Worm (Caenorhabditis elegans) whole organism, young adult: ENCODE measurements around the gene str-103.
A peak's percentile ranks its signal among the peaks of the same experiment; 100 is the strongest.

Experiments
- B0019.2 ChIP-seq: fragments of 200-800 bp; sonication (Bioruptor generic); conservative IDR thresholded peaks from 2 replicates; pipeline ENCODE4 v1.3.6; 2022; ENCODE audit warnings: missing genetic modification reagents, missing genetic modification characterization, missing compliant biosample characterization
- F33H1.4 ChIP-seq: fragments of 200-800 bp; sonication (Bioruptor generic); IDR thresholded peaks from 2 replicates; pipeline ENCODE4 v1.3.6; 2022; ENCODE audit warnings: missing genetic modification reagents, missing genetic modification characterization, missing compliant biosample characterization
- F52B5.7 ChIP-seq: sonication (generic microtip); optimal IDR thresholded peaks from 2 replicates; lab custom pipeline; 2016; ENCODE audit warnings: mild to moderate bottlenecking, missing genetic modification characterization, missing compliant biosample characterization
- K12H6.12 ChIP-seq: fragments of 200-800 bp; sonication (Bioruptor generic); optimal IDR thresholded peaks from 2 replicates; lab custom pipeline; 2018; ENCODE audit warnings: mild to moderate bottlenecking, missing genetic modification characterization, missing compliant biosample characterization
- Y53G8AR.9 ChIP-seq: fragments of 200-800 bp; sonication (Bioruptor generic); conservative IDR thresholded peaks from 2 replicates; pipeline ENCODE4 v1.3.6; 2022; ENCODE audit warnings: missing genetic modification reagents, missing genetic modification characterization, missing compliant biosample characterization
- Y67H2A.10 ChIP-seq: fragments of 200-800 bp; sonication (Bioruptor generic); conservative IDR thresholded peaks from 2 replicates; pipeline ENCODE4 v1.3.6; 2022; ENCODE audit warnings: missing genetic modification reagents, missing genetic modification characterization, missing compliant biosample characterization
- Y95B8A.8 ChIP-seq: fragments of 200-800 bp; sonication (Bioruptor generic); IDR thresholded peaks from 2 replicates; pipeline ENCODE4 v1.3.6; 2022; ENCODE audit warnings: missing genetic modification reagents, missing genetic modification characterization, missing compliant biosample characterization
- akir-1 ChIP-seq: fragments of 200-800 bp; sonication (Bioruptor generic); optimal IDR thresholded peaks from 2 replicates; lab custom pipeline; 2018; ENCODE audit warnings: mild to moderate bottlenecking, missing genetic modification characterization, moderate library complexity, missing compliant biosample characterization
- atf-7 ChIP-seq: sonication (generic microtip); optimal IDR thresholded peaks from 2 replicates; lab custom pipeline; 2017; ENCODE audit warnings: mild to moderate bottlenecking, missing genetic modification characterization, missing compliant biosample characterization
- athp-1 ChIP-seq: sonication (generic microtip); optimal IDR thresholded peaks from 2 replicates; lab custom pipeline; 2017; ENCODE audit warnings: mild to moderate bottlenecking, missing genetic modification characterization, missing compliant biosample characterization
- cebp-1 ChIP-seq, 2 experiments: fragments of 200-800 bp in 1 of 2; sonication (Bioruptor generic) in 1 of 2; sonication (generic microtip) in 1 of 2; IDR thresholded peaks in 1 of 2; optimal IDR thresholded peaks in 1 of 2; 2 replicates each; pipeline versions ENCODE4 v1.3.6 to Lab custom; 2017 to 2022; ENCODE audit warnings: missing compliant biosample characterization in 2 of 2, missing genetic modification characterization in 2 of 2, mild to moderate bottlenecking in 1 of 2, missing genetic modification reagents in 1 of 2, moderate library complexity in 1 of 2
- ceh-100 ChIP-seq: fragments of 200-800 bp; sonication (Bioruptor generic); IDR thresholded peaks from 2 replicates; pipeline ENCODE4 v1.3.6; 2022; ENCODE audit warnings: missing genetic modification reagents, missing genetic modification characterization, missing compliant biosample characterization
- ceh-91 ChIP-seq: fragments of 200-800 bp; sonication (Bioruptor generic); IDR thresholded peaks from 2 replicates; pipeline ENCODE4 v1.3.6; 2022; ENCODE audit warnings: missing genetic modification reagents, missing genetic modification characterization, missing compliant biosample characterization
- efl-1 ChIP-seq: fragments of 150-350 bp; optimal IDR thresholded peaks from 2 replicates; lab custom pipeline; 2014; ENCODE audit warnings: missing biosample characterization, missing genetic modification reagents, missing genetic modification characterization
- ekl-4 ChIP-seq: fragments of 200-800 bp; sonication (Bioruptor generic); IDR thresholded peaks from 2 replicates; pipeline ENCODE4 v1.3.6; 2022; ENCODE audit warnings: missing genetic modification reagents, missing genetic modification characterization, missing compliant biosample characterization
- hlh-12 ChIP-seq: sonication (generic microtip); optimal IDR thresholded peaks from 2 replicates; lab custom pipeline; 2016; ENCODE audit warnings: missing genetic modification characterization, missing compliant biosample characterization
- hmg-20 ChIP-seq: fragments of 200-800 bp; sonication (Bioruptor generic); IDR thresholded peaks from 2 replicates; pipeline ENCODE4 v1.3.6; 2022; ENCODE audit warnings: missing genetic modification reagents, missing genetic modification characterization, missing compliant biosample characterization
- let-607 ChIP-seq, 2 experiments: fragments of 200-800 bp in 1 of 2; sonication (Bioruptor generic) in 1 of 2; sonication (generic microtip) in 1 of 2; optimal IDR thresholded peaks; 2 replicates each; lab custom pipeline; 2016 to 2018; ENCODE audit warnings: mild to moderate bottlenecking in 2 of 2, missing compliant biosample characterization in 2 of 2, missing genetic modification characterization in 2 of 2, moderate library complexity in 2 of 2, missing genotype in 1 of 2
- lin-35 ChIP-seq, 3 experiments: fragments of 150-350 bp in 2 of 3; sonication (generic microtip) in 1 of 3; optimal IDR thresholded peaks; 2 replicates each; lab custom pipeline; 2014 to 2018; ENCODE audit warnings: missing biosample characterization in 3 of 3, missing genetic modification characterization in 3 of 3, missing genetic modification reagents in 3 of 3
- lin-40 ChIP-seq: sonication (generic microtip); optimal IDR thresholded peaks from 2 replicates; lab custom pipeline; 2016; ENCODE audit warnings: missing genetic modification characterization, mild to moderate bottlenecking, missing compliant biosample characterization, missing genotype, missing genetic modification reagents
- lin-54 ChIP-seq: fragments of 200-800 bp; sonication (Bioruptor generic); optimal IDR thresholded peaks from 2 replicates; lab custom pipeline; 2018; ENCODE audit warnings: mild to moderate bottlenecking, missing genetic modification characterization, missing compliant biosample characterization
- lir-1 ChIP-seq: fragments of 200-800 bp; sonication (Bioruptor generic); conservative IDR thresholded peaks from 2 replicates; pipeline ENCODE4 v1.3.6; 2022; ENCODE audit warnings: missing genetic modification reagents, missing genetic modification characterization, missing compliant biosample characterization
- lsl-1 ChIP-seq: fragments of 200-800 bp; sonication (Bioruptor generic); optimal IDR thresholded peaks from 2 replicates; lab custom pipeline; 2018; ENCODE audit warnings: mild to moderate bottlenecking, missing genetic modification characterization, moderate library complexity, missing compliant biosample characterization
- madf-3 ChIP-seq: fragments of 200-800 bp; sonication (Bioruptor generic); IDR thresholded peaks from 2 replicates; pipeline ENCODE4 v1.3.6; 2022; ENCODE audit warnings: missing genetic modification reagents, missing genetic modification characterization, missing compliant biosample characterization
- nfyb-1 ChIP-seq: fragments of 200-800 bp; sonication (Bioruptor generic); IDR thresholded peaks from 2 replicates; pipeline ENCODE4 v1.3.6; 2022; ENCODE audit warnings: missing genetic modification reagents, missing genetic modification characterization, missing compliant biosample characterization
- nhr-80 ChIP-seq: sonication (generic microtip); optimal IDR thresholded peaks from 2 replicates; lab custom pipeline; 2016; ENCODE audit warnings: missing genetic modification characterization, missing compliant biosample characterization
- nhr-90 ChIP-seq: sonication (generic microtip); optimal IDR thresholded peaks from 2 replicates; lab custom pipeline; 2016; ENCODE audit warnings: missing genotype, mild to moderate bottlenecking, missing genetic modification characterization, missing compliant biosample characterization
- rpc-1 ChIP-seq, 2 experiments: fragments of 150-350 bp in 1 of 2; sonication (generic microtip) in 1 of 2; optimal IDR thresholded peaks; 2 replicates each; lab custom pipeline; 2014 to 2018; ENCODE audit warnings: missing biosample characterization in 1 of 2, missing genetic modification characterization in 1 of 2, missing genetic modification reagents in 1 of 2, missing genotype in 1 of 2
- snpc-3.4 ChIP-seq: sonication (generic microtip); optimal IDR thresholded peaks from 2 replicates; lab custom pipeline; 2017; ENCODE audit warnings: missing genetic modification characterization, mild to moderate bottlenecking, missing compliant biosample characterization, antibody characterized with exemption, moderate library complexity, missing genotype, missing genetic modification reagents
- sptf-2 ChIP-seq: fragments of 200-800 bp; sonication (Bioruptor generic); optimal IDR thresholded peaks from 2 replicates; lab custom pipeline; 2018; ENCODE audit warnings: mild to moderate bottlenecking, missing genetic modification characterization, missing compliant biosample characterization
- tlf-1 ChIP-seq: fragments of 200-800 bp; sonication (Bioruptor generic); optimal IDR thresholded peaks from 2 replicates; lab custom pipeline; 2018; ENCODE audit warnings: mild to moderate bottlenecking, missing genetic modification characterization, missing compliant biosample characterization
- unc-62 ChIP-seq: fragments of 150-350 bp; optimal IDR thresholded peaks from 2 replicates; lab custom pipeline; 2014; ENCODE audit warnings: missing biosample characterization, missing genetic modification reagents, missing genetic modification characterization
- ztf-28 ChIP-seq: fragments of 200-800 bp; sonication (Bioruptor generic); IDR thresholded peaks from 2 replicates; pipeline ENCODE4 v1.3.6; 2022; ENCODE audit warnings: missing genetic modification reagents, missing genetic modification characterization, missing compliant biosample characterization

The str-103 gene

DNA sequence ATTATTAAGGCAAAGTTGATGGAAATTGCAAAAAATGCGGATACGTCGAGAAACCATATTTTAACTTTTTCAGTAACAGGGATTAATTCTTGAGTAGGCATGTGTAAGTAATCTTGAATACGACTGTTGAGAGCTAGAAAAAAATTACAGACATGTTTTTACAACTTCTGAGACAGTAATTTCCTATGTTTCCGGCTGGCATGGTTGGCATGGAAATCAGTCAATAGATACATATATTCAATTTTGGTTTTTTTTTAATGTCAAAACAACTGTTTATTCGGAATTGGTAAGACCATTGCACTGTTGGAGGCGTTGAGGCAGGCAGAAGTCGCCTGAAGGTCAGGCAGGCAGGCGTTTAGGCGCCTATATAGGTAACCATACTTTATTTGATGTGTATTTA, 34.9 kb upstream of the str-103 start, which contains the start of gene str-254:
Gene str-254, minus strand, starts transcription at position 101 of the 400 bp plus-strand sequence.
- TF ChIP-seq F33H1.4 (no peak), sptf-2 (GFP tag; lab: Kevin White, UChicago) (no peak)

DNA sequence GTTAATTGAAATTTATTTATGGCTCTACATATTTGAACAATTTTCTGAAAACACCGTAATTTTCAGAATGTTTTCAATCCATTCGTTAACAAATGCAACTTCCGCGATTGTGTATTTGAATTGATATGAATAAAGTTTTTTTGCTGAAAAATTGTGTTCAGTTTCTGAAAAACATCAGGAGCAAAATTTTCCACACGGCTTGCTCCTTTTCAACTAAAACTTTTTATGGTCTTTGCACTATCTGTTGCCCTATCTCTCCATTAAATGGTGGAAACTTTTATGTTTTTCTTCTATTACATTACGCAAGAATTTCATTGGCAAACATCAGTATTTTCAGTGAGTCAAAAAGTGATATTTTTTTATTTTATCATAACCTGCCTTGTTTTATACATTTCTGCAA, 30.3 kb upstream of the str-103 start, which contains the start of gene F10A3.4:
Gene F10A3.4, plus strand, starts transcription at position 301 of the 400 bp plus-strand sequence.
- TF ChIP-seq tlf-1 (GFP tag; lab: Kevin White, UChicago) (no peak), lin-40 (tag; lab: Kevin White, UChicago) (no peak), nfyb-1 (no peak), Y53G8AR.9 (no peak), lin-35 (GFP tag; optimal IDR thresholded peaks at IDR 0.05; lab: Kevin White, UChicago) (no peak), let-607 (tag; optimal IDR thresholded peaks at IDR 0.05; lab: Kevin White, UChicago) (no peak)
- TF ChIP-seq, all 124 proteins: peak for 0

DNA sequence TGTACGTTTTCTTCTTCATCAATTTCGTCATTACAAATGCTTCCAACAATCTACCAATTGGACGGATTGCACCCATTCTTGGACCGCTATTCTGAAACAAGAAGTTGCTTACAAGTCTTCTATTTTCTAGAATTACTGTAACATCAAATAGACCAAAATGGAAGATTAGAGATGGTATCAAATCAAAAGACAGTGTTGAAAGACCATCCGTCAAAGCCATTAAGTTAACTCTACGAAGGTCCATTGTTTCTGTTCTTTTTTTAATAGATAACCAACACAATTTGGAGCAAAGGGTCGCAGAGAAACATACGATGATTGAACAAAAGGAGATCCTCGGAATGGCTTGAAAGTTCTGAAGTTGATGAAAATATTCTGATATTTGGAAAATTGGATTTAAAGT, 26.5 kb upstream of the str-103 start:
- no peak for TF ChIP-seq ekl-4 (GFP tag; lab: Robert Waterston, UW)
- no peak for TF ChIP-seq lin-54 (GFP tag; lab: Kevin White, UChicago)
- TF ChIP-seq madf-3 (GFP tag; lab: Robert Waterston, UW), result no peak
- no peak for TF ChIP-seq hmg-20
- no peak for TF ChIP-seq lin-40 (tag; lab: Kevin White, UChicago)
- no peak for TF ChIP-seq lir-1 (GFP tag; lab: Robert Waterston, UW)

DNA sequence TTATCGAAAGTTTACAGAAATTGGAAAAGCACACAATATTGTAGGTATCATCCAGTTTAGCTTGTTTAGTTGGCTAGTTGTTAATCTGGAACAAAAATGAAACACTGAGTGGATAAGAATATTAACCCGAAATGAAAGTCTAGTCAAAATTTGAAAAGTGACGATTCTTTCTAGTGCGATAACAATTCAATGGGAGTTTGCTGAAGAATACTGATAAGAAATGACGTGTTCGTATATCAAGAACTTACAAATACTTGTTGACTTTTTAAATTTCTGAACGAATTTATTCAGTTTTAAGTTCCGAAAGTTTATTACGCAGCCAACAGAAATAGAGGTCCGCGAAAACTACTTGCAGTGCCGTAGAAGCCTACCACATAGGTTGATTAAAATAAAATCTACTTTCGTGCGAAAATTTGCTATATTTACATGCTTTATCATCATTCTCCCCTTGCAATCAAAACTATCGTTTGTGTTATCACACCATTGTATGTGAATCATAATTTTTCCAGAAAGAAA, 24.6 kb upstream of the str-103 start, which contains the start of gene fbxa-88:
Gene fbxa-88, minus strand, starts transcription at position 51 of the 516 bp plus-strand sequence.
- TF ChIP-seq nhr-80 (tag; lab: Kevin White, UChicago) (peak; percentile 61), akir-1 (GFP tag; lab: Kevin White, UChicago) (no peak), ceh-91 (no peak), ceh-100 (no peak), athp-1 (no peak)
- TF ChIP-seq, all 124 proteins: peak for 1

DNA sequence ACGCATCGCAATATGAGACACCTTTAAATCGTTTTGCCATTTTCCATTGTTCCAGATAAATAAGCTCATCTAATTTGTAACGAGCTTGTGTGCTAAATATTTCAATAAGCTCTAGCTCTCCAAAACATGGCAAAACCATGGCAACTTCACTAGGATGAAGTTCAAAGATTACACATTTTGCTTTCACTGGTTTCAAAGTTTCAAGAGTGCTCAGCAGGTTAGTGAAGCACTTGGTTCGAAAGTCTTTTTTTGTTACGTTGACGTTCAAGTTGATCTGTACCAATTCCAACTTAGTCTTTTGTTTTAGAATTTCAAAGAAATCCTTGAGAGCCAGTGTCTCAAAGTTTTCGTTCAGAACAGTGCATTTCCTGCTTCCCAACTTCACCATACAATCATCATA, 23.9 kb upstream of the str-103 start, which contains the start of gene fbxa-18:
Gene fbxa-18, plus strand, starts transcription at position 301 of the 400 bp plus-strand sequence.
- TF ChIP-seq B0019.2 (GFP tag; lab: Robert Waterston, UW), result no peak
- TF ChIP-seq hlh-12, result no peak
- TF ChIP-seq lir-1 (GFP tag; lab: Robert Waterston, UW), result no peak
- no peak for TF ChIP-seq lsl-1 (GFP tag; lab: Kevin White, UChicago)
- no peak for TF ChIP-seq nhr-90 (tag; lab: Kevin White, UChicago)
- TF ChIP-seq ztf-28 (GFP tag; lab: Robert Waterston, UW), result no peak
- TF ChIP-seq K12H6.12 (tag; lab: Kevin White, UChicago), result no peak
- no peak for TF ChIP-seq hmg-20
- TF ChIP-seq F52B5.7 (tag; lab: Kevin White, UChicago), result no peak
- no peak for TF ChIP-seq snpc-3.4

DNA sequence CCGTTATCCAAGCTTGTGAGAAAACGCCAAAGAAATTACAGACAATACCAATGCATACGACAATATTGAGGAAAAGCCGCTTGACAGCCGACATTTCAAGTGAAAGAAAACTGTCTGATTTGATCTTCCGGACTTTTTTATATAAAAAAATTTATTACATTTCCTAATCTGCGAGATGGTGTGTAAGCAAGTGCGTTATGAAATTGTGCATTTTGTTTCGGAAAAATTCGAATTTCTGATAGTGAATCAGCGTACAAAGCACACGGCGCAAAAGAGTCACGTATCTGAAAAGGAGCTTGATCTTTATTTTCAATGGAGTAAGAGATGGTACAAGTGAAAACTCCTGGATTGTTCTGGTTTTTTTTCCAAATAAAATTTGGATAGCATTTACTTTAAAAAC, 22.6 kb upstream of the str-103 start, which contains the start of gene clc-32:
Gene clc-32, minus strand, starts transcription at position 101 of the 400 bp plus-strand sequence.
- TF ChIP-seq Y67H2A.10, result no peak
- TF ChIP-seq efl-1 (GFP tag; lab: Kevin White, UChicago), result no peak
- no peak for TF ChIP-seq rpc-1 (optimal IDR thresholded peaks at IDR 0.05; lab: Kevin White, UChicago)
- TF ChIP-seq rpc-1 (tag; optimal IDR thresholded peaks at IDR 0.05; lab: Kevin White, UChicago), result no peak
- TF ChIP-seq unc-62 (GFP tag; lab: Kevin White, UChicago), result no peak
- TF ChIP-seq atf-7 (tag; lab: Kevin White, UChicago), result no peak
- TF ChIP-seq Y95B8A.8 (GFP tag; lab: Robert Waterston, UW), result no peak
- no peak for TF ChIP-seq cebp-1 (GFP tag; IDR thresholded peaks at IDR 0.05; lab: Robert Waterston, UW)
- no peak for TF ChIP-seq cebp-1 (tag; optimal IDR thresholded peaks at IDR 0.05; lab: Kevin White, UChicago)
- TF ChIP-seq, all 124 proteins: peak for 0
